Fruit fly (Drosophila melanogaster) whole organism, embryonic: ENCODE results near the gene CG9626.

ENCODE experiments used
- Ada2b ChIP-seq: fragments of 200-800 bp; sonication (Bioruptor generic); IDR thresholded peaks from 2 replicates; pipeline ENCODE4 v1.3.6; 2022; ENCODE audit warnings: missing biosample characterization, missing genetic modification characterization
- Atf6 ChIP-seq: fragments of 200-800 bp; sonication (Bioruptor generic); IDR thresholded peaks from 2 replicates; pipeline ENCODE4 v1.3.6; 2022; ENCODE audit warnings: missing biosample characterization, missing genetic modification characterization
- Bgb ChIP-seq: fragments of 200-800 bp; sonication (Bioruptor generic); IDR thresholded peaks from 2 replicates; pipeline ENCODE4 v1.3.6; 2022; ENCODE audit warnings: missing biosample characterization, missing genetic modification characterization; ENCODE audit not compliant: partially characterized antibody
- CG10147 ChIP-seq: fragments of 200-800 bp; sonication (Bioruptor generic); optimal IDR thresholded peaks from 2 replicates; lab custom pipeline; 2019; ENCODE audit warnings: missing biosample characterization, mild to moderate bottlenecking, missing genetic modification characterization, moderate library complexity
- CG1024 ChIP-seq: fragments of 200-800 bp; sonication (Bioruptor generic); IDR thresholded peaks from 2 replicates; pipeline ENCODE4 v1.3.6; 2022; ENCODE audit warnings: missing biosample characterization, missing genetic modification characterization
- CG10366 ChIP-seq: fragments of 200-800 bp; sonication (Bioruptor generic); IDR thresholded peaks from 2 replicates; pipeline ENCODE4 v1.3.6; 2022; ENCODE audit warnings: missing biosample characterization, missing genetic modification characterization
- CG12155 ChIP-seq: fragments of 200-800 bp; sonication (Bioruptor generic); optimal IDR thresholded peaks from 3 replicates; lab custom pipeline; 2016; ENCODE audit warnings: missing biosample characterization, missing genetic modification characterization
- CG12942 ChIP-seq: fragments of 200-800 bp; sonication (Bioruptor generic); optimal IDR thresholded peaks from 3 replicates; lab custom pipeline; 2016; ENCODE audit warnings: missing biosample characterization, missing genetic modification characterization
- CG13123 ChIP-seq: fragments of 200-800 bp; sonication (Bioruptor generic); optimal IDR thresholded peaks from 2 replicates; lab custom pipeline; 2016; ENCODE audit warnings: missing biosample characterization, missing genetic modification characterization
- CG13624 ChIP-seq: fragments of 200-800 bp; sonication (Bioruptor generic); optimal IDR thresholded peaks from 2 replicates; lab custom pipeline; 2016; ENCODE audit warnings: missing biosample characterization, missing genetic modification characterization
- CG18476 ChIP-seq: fragments of 200-800 bp; sonication (Bioruptor generic); optimal IDR thresholded peaks from 2 replicates; lab custom pipeline; 2016; ENCODE audit warnings: missing biosample characterization, mild to moderate bottlenecking, missing genetic modification characterization
- CG18619 ChIP-seq: fragments of 200-800 bp; sonication (Bioruptor generic); optimal IDR thresholded peaks from 3 replicates; lab custom pipeline; 2017; ENCODE audit warnings: missing biosample characterization, mild to moderate bottlenecking, missing genetic modification characterization
- CG2199 ChIP-seq: fragments of 200-800 bp; sonication (Bioruptor generic); IDR thresholded peaks from 3 replicates; pipeline ENCODE4 v1.3.6; 2022; ENCODE audit warnings: missing biosample characterization, missing genetic modification characterization
- CG2712 ChIP-seq: fragments of 200-800 bp; optimal IDR thresholded peaks from 3 replicates; lab custom pipeline; 2019; ENCODE audit warnings: missing biosample characterization, mild to moderate bottlenecking, missing genetic modification characterization, moderate library complexity
- CG3163 ChIP-seq: fragments of 200-800 bp; sonication (Bioruptor generic); optimal IDR thresholded peaks from 3 replicates; lab custom pipeline; 2016; ENCODE audit warnings: missing biosample characterization, missing genetic modification characterization
- CG32532 ChIP-seq: fragments of 200-800 bp; sonication (Bioruptor generic); IDR thresholded peaks from 2 replicates; pipeline ENCODE4 v1.3.6; 2022; ENCODE audit warnings: missing biosample characterization, missing genetic modification characterization
- CG3281 ChIP-seq: fragments of 200-800 bp; sonication (Bioruptor generic); optimal IDR thresholded peaks from 3 replicates; lab custom pipeline; 2017; ENCODE audit warnings: missing biosample characterization, mild to moderate bottlenecking, missing genetic modification characterization
- CG34376 ChIP-seq: fragments of 200-800 bp; sonication (Bioruptor generic); optimal IDR thresholded peaks from 2 replicates; lab custom pipeline; 2018; ENCODE audit warnings: missing biosample characterization, mild to moderate bottlenecking, missing genetic modification characterization
- CG8290 ChIP-seq, 3 experiments: fragments of 200-800 bp; sonication (Bioruptor generic); optimal IDR thresholded peaks; 2 replicates each; lab custom pipeline; 2016 to 2019; ENCODE audit warnings: missing biosample characterization in 3 of 3, missing genetic modification characterization in 3 of 3, mild to moderate bottlenecking in 2 of 3, moderate library complexity in 1 of 3
- CG9932 ChIP-seq: fragments of 200-800 bp; sonication (Bioruptor generic); IDR thresholded peaks from 2 replicates; pipeline ENCODE4 v1.3.6; 2022; ENCODE audit warnings: missing biosample characterization, missing genetic modification characterization
- Dbx ChIP-seq: fragments of 200-800 bp; sonication (Bioruptor generic); IDR thresholded peaks from 3 replicates; pipeline ENCODE4 v1.3.6; 2022; ENCODE audit warnings: missing biosample characterization, missing genetic modification characterization
- Dll ChIP-seq: fragments of 200-800 bp; sonication (Bioruptor generic); IDR thresholded peaks from 4 replicates; pipeline ENCODE4 v1.3.6; 2022; ENCODE audit warnings: missing biosample characterization, missing genetic modification characterization; ENCODE audit not compliant: partially characterized antibody
- Fer2 ChIP-seq: fragments of 200-800 bp; sonication (Bioruptor generic); optimal IDR thresholded peaks from 2 replicates; lab custom pipeline; 2018; ENCODE audit warnings: missing biosample characterization, mild to moderate bottlenecking, missing genetic modification characterization, moderate library complexity
- GATAe ChIP-seq: fragments of 200-800 bp; sonication (Bioruptor generic); conservative IDR thresholded peaks from 2 replicates; pipeline ENCODE4 v1.3.6; 2022; ENCODE audit warnings: missing biosample characterization, missing genetic modification characterization
- HLH3B ChIP-seq: fragments of 200-800 bp; sonication (Bioruptor generic); IDR thresholded peaks from 2 replicates; pipeline ENCODE4 v1.3.6; 2022; ENCODE audit warnings: missing biosample characterization, missing genetic modification characterization
- MESR4 ChIP-seq: fragments of 200-800 bp; sonication (Bioruptor generic); optimal IDR thresholded peaks from 2 replicates; lab custom pipeline; 2018; ENCODE audit warnings: missing biosample characterization, mild to moderate bottlenecking, missing genetic modification characterization, moderate library complexity
- Meics ChIP-seq: fragments of 200-800 bp; sonication (Bioruptor generic); optimal IDR thresholded peaks from 2 replicates; lab custom pipeline; 2017; ENCODE audit warnings: missing biosample characterization, mild to moderate bottlenecking, missing genetic modification characterization
- Rfx ChIP-seq: fragments of 200-800 bp; sonication (Bioruptor generic); IDR thresholded peaks from 2 replicates; pipeline ENCODE4 v1.3.6; 2022; ENCODE audit warnings: missing biosample characterization, missing genetic modification characterization
- Xrp1 ChIP-seq: fragments of 200-800 bp; sonication (Bioruptor generic); IDR thresholded peaks from 2 replicates; pipeline ENCODE4 v1.3.6; 2022; ENCODE audit warnings: missing biosample characterization, missing genetic modification characterization
- bcd ChIP-seq: fragments of 200-800 bp; sonication (Bioruptor generic); optimal IDR thresholded peaks from 2 replicates; lab custom pipeline; 2017; ENCODE audit warnings: missing biosample characterization, mild to moderate bottlenecking, missing genetic modification characterization
- cg ChIP-seq: fragments of 200-800 bp; sonication (Bioruptor generic); optimal IDR thresholded peaks from 3 replicates; lab custom pipeline; 2019; ENCODE audit warnings: missing biosample characterization, mild to moderate bottlenecking, missing genetic modification characterization, moderate library complexity
- ci ChIP-seq: fragments of 200-800 bp; sonication (Bioruptor generic); IDR thresholded peaks from 3 replicates; pipeline ENCODE4 v1.3.6; 2022; ENCODE audit warnings: missing biosample characterization, missing genetic modification characterization
- crp ChIP-seq, 2 experiments: fragments of 200-800 bp; sonication (Bioruptor generic); optimal IDR thresholded peaks; 2 replicates in 1 of 2; 3 replicates in 1 of 2; lab custom pipeline; 2017; ENCODE audit warnings: missing biosample characterization in 2 of 2, missing genetic modification characterization in 2 of 2, mild to moderate bottlenecking in 1 of 2, moderate library complexity in 1 of 2
- da ChIP-seq: fragments of 200-800 bp; sonication (Bioruptor generic); optimal IDR thresholded peaks from 2 replicates; lab custom pipeline; 2016; ENCODE audit warnings: missing biosample characterization, missing genetic modification characterization
- dpn ChIP-seq, 2 experiments: fragments of 200-800 bp; sonication (Bioruptor generic); optimal IDR thresholded peaks; 3 replicates each; lab custom pipeline; 2016; ENCODE audit warnings: missing biosample characterization in 2 of 2, missing genetic modification characterization in 2 of 2
- exex ChIP-seq: fragments of 200-800 bp; sonication (Bioruptor generic); optimal IDR thresholded peaks from 4 replicates; lab custom pipeline; 2018; ENCODE audit warnings: missing biosample characterization, mild to moderate bottlenecking, missing genetic modification characterization, moderate library complexity
- lilli ChIP-seq: fragments of 200-800 bp; sonication (Bioruptor generic); optimal IDR thresholded peaks from 3 replicates; lab custom pipeline; 2016; ENCODE audit warnings: missing biosample characterization, missing genetic modification characterization
- odd ChIP-seq: fragments of 200-800 bp; sonication (Bioruptor generic); optimal IDR thresholded peaks from 2 replicates; lab custom pipeline; 2017; ENCODE audit warnings: missing biosample characterization, mild to moderate bottlenecking, missing genetic modification characterization
- prd ChIP-seq, 3 experiments: fragments of >200 bp in 2 of 3; fragments of 200-800 bp in 1 of 3; sonication (Bioruptor generic) in 1 of 3; optimal IDR thresholded peaks in 2 of 3; IDR thresholded peaks in 1 of 3; 2 replicates in 2 of 3; 3 replicates in 1 of 3; pipeline versions ENCODE4 v1.3.6 to Lab custom; 2017 to 2022; ENCODE audit warnings: missing biosample characterization in 1 of 3, missing genetic modification characterization in 1 of 3
- stwl ChIP-seq: fragments of 200-800 bp; sonication (Bioruptor generic); optimal IDR thresholded peaks from 3 replicates; lab custom pipeline; 2018; ENCODE audit warnings: missing biosample characterization, mild to moderate bottlenecking, missing genetic modification characterization, moderate library complexity
- unpg ChIP-seq: fragments of 200-800 bp; sonication (Bioruptor generic); optimal IDR thresholded peaks from 3 replicates; lab custom pipeline; 2018; ENCODE audit warnings: missing biosample characterization, mild to moderate bottlenecking, missing genetic modification characterization, moderate library complexity

CG9626 gene

DNA sequence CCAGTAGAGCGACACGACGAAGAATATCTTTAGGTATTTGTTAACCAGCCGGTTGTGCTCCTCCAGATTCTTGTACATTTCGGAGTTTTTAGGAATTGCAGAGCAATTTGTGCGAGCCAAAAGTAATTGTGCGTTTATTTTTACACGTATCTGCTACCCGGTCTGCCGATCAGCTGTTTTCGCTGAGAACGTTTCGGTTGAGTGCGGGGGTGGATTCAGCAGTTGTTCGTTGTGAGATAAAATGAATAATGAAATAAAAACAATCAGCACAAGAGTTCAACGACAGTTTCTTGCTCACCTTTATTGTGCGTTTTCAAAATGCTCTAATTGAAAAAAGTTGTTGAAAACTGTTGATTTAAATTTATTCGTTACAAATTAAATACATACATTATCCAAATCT is 3.1 kb upstream of the CG9626 start, which contains the start of gene nac (continued):
- TF ChIP-seq Dbx (GFP tag; lab: Robert Waterston, UW) (0 out of 3 replicates have a peak, but pooled peaks have one; percentile 36), Rfx (GFP tag; lab: Robert Waterston, UW) (peak; percentile 40; the same call in 1 of the 2 replicates), CG13624 (GFP tag; lab: Kevin White, UChicago) (peak; percentile 28), CG2712 (tag; lab: Kevin White, UChicago) (peak; percentile 7), cg (no peak), Atf6 (0 out of 2 replicates have a peak, but pooled peaks have one; percentile 46), CG18476 (GFP tag; lab: Kevin White, UChicago) (peak; percentile 100), CG9932 (GFP tag; lab: Robert Waterston, UW) (peak; percentile 49), Meics (GFP tag; lab: Kevin White, UChicago) (peak; percentile 10), bcd (GFP tag; lab: Kevin White, UChicago) (no peak), crp (GFP tag; optimal IDR thresholded peaks at IDR 0.05; lab: Kevin White, UChicago) (peak; percentile 65 to 90), unpg (GFP tag; lab: Kevin White, UChicago) (no peak), CG32532 (GFP tag; lab: Robert Waterston, UW) (peak; percentile 33; the same call in 1 of the 2 replicates), Dll (GFP tag; lab: Robert Waterston, UW) (0 out of 4 replicates have a peak, but pooled peaks have one; percentile 42), CG8290 (GFP tag; optimal IDR thresholded peaks at IDR 0.05; lab: Kevin White, UChicago) (no peak), CG8290 (tag; optimal IDR thresholded peaks at IDR 0.05; lab: Kevin White, UChicago) (peak in 1 of 2 experiments; percentile 62), prd (optimal IDR thresholded peaks at IDR 0.05; lab: Kevin White, UChicago) (no peak), prd (GFP tag; IDR thresholded peaks at IDR 0.05; lab: Robert Waterston, UW) (no peak), HLH3B (GFP tag; lab: Robert Waterston, UW) (peak; percentile 19; the same call in 1 of the 2 replicates), dpn (GFP tag; optimal IDR thresholded peaks at IDR 0.05; lab: Kevin White, UChicago) (peak; percentile 1 to 9), lilli (GFP tag; lab: Kevin White, UChicago) (peak; percentile 41), CG2199 (GFP tag; lab: Robert Waterston, UW) (peak; percentile 26; the same call in 1 of the 3 replicates), CG12942 (GFP tag; lab: Kevin White, UChicago) (no peak), Bgb (no peak), ci (GFP tag; lab: Robert Waterston, UW) (0 out of 3 replicates have a peak, but pooled peaks have one; percentile 36), CG10147 (peak; percentile 15), odd (GFP tag; lab: Kevin White, UChicago) (no peak), CG3281 (GFP tag; lab: Kevin White, UChicago) (peak; percentile 8), CG18619 (GFP tag; lab: Kevin White, UChicago) (no peak), stwl (no peak), CG13123 (GFP tag; lab: Kevin White, UChicago) (no peak), MESR4 (GFP tag; lab: Kevin White, UChicago) (peak; percentile 41), Xrp1 (peak; percentile 24; the same call in 1 of the 2 replicates), CG10366 (GFP tag; lab: Robert Waterston, UW) (0 out of 2 replicates have a peak, but pooled peaks have one; percentile 20), CG12155 (GFP tag; lab: Kevin White, UChicago) (no peak), Fer2 (tag; lab: Kevin White, UChicago) (no peak)

DNA sequence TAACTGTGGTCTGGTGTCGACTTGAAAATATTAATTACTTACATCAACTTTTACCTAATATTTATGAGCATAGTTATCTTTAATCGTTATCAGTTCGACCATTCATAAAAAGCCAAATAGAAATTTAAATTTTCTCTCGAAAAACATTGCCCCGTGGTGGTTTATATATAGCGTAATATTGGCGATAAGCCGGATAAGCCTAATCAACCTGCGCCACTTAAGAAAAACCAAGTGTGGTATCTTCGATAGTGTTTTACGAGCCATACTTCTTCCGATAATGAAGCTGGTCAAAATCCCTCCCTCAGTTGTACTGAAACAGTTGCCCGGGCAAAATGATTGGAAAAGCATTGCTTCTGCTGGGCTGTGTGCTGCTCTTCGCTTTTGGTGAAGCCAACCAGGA is 8.7 kb downstream of the CG9626 start, which contains the start of gene CG31463:
CG31463 (plus strand) TSS at position 302 of the 400 bp plus-strand sequence.
- TF ChIP-seq CG1024 (GFP tag; lab: Robert Waterston, UW) (no peak), Ada2b (GFP tag; lab: Robert Waterston, UW) (no peak), CG3163 (no peak), GATAe (GFP tag; lab: Robert Waterston, UW) (0 out of 2 replicates have a peak, but pooled peaks have one; percentile 11), exex (tag; lab: Kevin White, UChicago) (peak; percentile 81), CG34376 (GFP tag; lab: Kevin White, UChicago) (peak; percentile 61), da (GFP tag; lab: Kevin White, UChicago) (no peak)
